Worm (Caenorhabditis elegans) whole organism, late embryonic: Measurements from ENCODE around the gene ergi-1.

Experiments
- C38D4.7 ChIP-seq: fragments of 200-800 bp; sonication (Bioruptor generic); optimal IDR thresholded peaks from 2 replicates; lab custom pipeline; 2018; ENCODE audit warnings: mild to moderate bottlenecking, missing genetic modification characterization, moderate library complexity, missing compliant biosample characterization
- F13H6.1 ChIP-seq: sonication (generic microtip); optimal IDR thresholded peaks from 2 replicates; lab custom pipeline; 2016; ENCODE audit warnings: missing genetic modification characterization, missing compliant biosample characterization
- Y22D7AL.16 ChIP-seq: sonication (generic microtip); optimal IDR thresholded peaks from 2 replicates; lab custom pipeline; 2016; ENCODE audit warnings: missing genetic modification characterization, missing compliant biosample characterization
- ama-1 ChIP-seq: fragments of 150-350 bp; optimal IDR thresholded peaks from 2 replicates; lab custom pipeline; 2014
- ceh-24 ChIP-seq: sonication (generic microtip); optimal IDR thresholded peaks from 2 replicates; lab custom pipeline; 2016; ENCODE audit warnings: mild to moderate bottlenecking, missing genetic modification characterization, missing compliant biosample characterization
- ceh-9 ChIP-seq: sonication (generic microtip); optimal IDR thresholded peaks from 2 replicates; lab custom pipeline; 2016; ENCODE audit warnings: mild to moderate bottlenecking, missing genetic modification characterization, inconsistent platforms, missing compliant biosample characterization
- dve-1 ChIP-seq: sonication (generic microtip); optimal IDR thresholded peaks from 2 replicates; lab custom pipeline; 2017; ENCODE audit warnings: antibody characterized with exemption, mild to moderate bottlenecking, missing genetic modification characterization, missing compliant biosample characterization
- hlh-30 ChIP-seq: sonication (generic microtip); optimal IDR thresholded peaks from 2 replicates; lab custom pipeline; 2017; ENCODE audit warnings: antibody characterized with exemption, missing genetic modification characterization, missing compliant biosample characterization; ENCODE audit not compliant: insufficient read depth
- nhr-11 ChIP-seq: fragments of 150-350 bp; optimal IDR thresholded peaks from 2 replicates; lab custom pipeline; 2014; ENCODE audit warnings: missing biosample characterization, missing genetic modification characterization
- pag-3 ChIP-seq: sonication (generic microtip); optimal IDR thresholded peaks from 2 replicates; lab custom pipeline; 2016; ENCODE audit warnings: missing compliant biosample characterization, missing genetic modification characterization, borderline replicate concordance
- pax-1 ChIP-seq: fragments of 150-350 bp; optimal IDR thresholded peaks from 2 replicates; lab custom pipeline; 2014; ENCODE audit warnings: missing biosample characterization, missing genetic modification characterization
- pha-4 ChIP-seq: fragments of 150-350 bp; optimal IDR thresholded peaks from 2 replicates; lab custom pipeline; 2018; ENCODE audit warnings: missing biosample characterization, missing genetic modification reagents, missing genetic modification characterization
- rnt-1 ChIP-seq: sonication (generic microtip); optimal IDR thresholded peaks from 2 replicates; lab custom pipeline; 2016; ENCODE audit warnings: missing genetic modification characterization, missing compliant biosample characterization
- tbx-2 ChIP-seq: sonication (generic microtip); optimal IDR thresholded peaks from 2 replicates; lab custom pipeline; 2016; ENCODE audit warnings: missing genetic modification characterization, missing compliant biosample characterization

DNA sequence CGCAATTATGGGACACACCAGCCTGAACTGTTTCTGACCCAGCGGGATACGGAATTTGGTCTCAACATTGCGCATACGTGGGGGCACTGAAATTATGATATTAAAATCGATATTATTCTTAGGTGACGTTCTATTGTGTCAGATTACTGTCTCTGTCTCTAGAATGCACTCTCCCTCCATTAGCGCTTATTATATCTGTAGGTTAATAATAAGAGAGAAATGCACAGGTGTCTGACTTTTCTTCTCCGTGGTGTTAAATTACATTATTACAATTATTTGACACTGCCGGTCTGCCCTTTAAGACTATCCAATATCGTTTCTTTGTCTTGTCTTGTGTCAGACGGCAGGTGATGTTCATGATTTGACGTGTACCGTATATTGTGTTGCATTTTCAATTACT lies 7.5 kb upstream of the ergi-1 start:
- TF ChIP-seq C38D4.7 (GFP tag; lab: Kevin White, UChicago), result no peak
- no peak for TF ChIP-seq Y22D7AL.16 (tag; lab: Kevin White, UChicago)
- TF ChIP-seq ceh-24, result no peak
- no peak for TF ChIP-seq ama-1
- no peak for TF ChIP-seq pax-1 (tag; lab: Kevin White, UChicago)
- no peak for TF ChIP-seq rnt-1 (tag; lab: Kevin White, UChicago)
- no peak for TF ChIP-seq hlh-30
- TF ChIP-seq tbx-2 (tag; lab: Kevin White, UChicago), result no peak
- no peak for TF ChIP-seq nhr-11
- TF ChIP-seq dve-1, result no peak
- TF ChIP-seq pha-4 (tag; lab: Kevin White, UChicago), result no peak
- TF ChIP-seq F13H6.1 (tag; lab: Kevin White, UChicago), result no peak
- TF ChIP-seq ceh-9, result no peak
- TF ChIP-seq pag-3 (tag; lab: Kevin White, UChicago), result no peak
